Worm (Caenorhabditis elegans): ENCODE measurements around the gene bcs-1.

The bcs-1 gene

DNA sequence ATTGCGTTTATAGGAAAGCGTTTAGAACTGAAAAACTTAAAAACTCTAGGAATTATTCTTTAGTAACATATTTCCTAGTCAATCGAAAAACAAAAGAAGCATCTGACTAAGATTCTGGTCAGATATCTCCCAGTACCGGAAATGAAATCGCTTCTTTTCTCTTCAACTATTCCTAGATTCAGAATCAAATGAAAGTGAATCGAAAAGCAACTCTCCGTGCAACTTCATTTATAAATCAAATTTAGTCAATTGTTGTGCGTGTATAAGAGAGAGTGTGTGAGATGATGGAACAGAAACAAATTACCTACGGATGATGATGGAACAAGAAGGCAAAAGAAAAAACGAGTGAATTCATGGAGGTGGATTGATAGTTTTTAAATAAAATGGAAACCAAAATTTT, 11.7 kb upstream of the bcs-1 start:
- TF ChIP-seq snpc-1.3 (tag; optimal IDR thresholded peaks at IDR 0.05; ENCODE audit: insufficient read depth): no peak
- no peak for TF ChIP-seq Y95B8A.8 (GFP tag; IDR thresholded peaks at IDR 0.05)
- TF ChIP-seq die-1 (tag; optimal IDR thresholded peaks at IDR 0.05): no peak
- TF ChIP-seq ztf-26 (tag; optimal IDR thresholded peaks at IDR 0.05): no peak
- no peak for TF ChIP-seq madf-10 (tag; optimal IDR thresholded peaks at IDR 0.05)
- no peak for TF ChIP-seq nhr-179 (tag; optimal IDR thresholded peaks at IDR 0.05)
- TF ChIP-seq mcd-1 (GFP tag; IDR thresholded peaks at IDR 0.05): no peak
- TF ChIP-seq ZK185.1 (tag; optimal IDR thresholded peaks at IDR 0.05; ENCODE audit: poor library complexity, severe bottlenecking): no peak
- no peak for TF ChIP-seq egl-18 (GFP tag; IDR thresholded peaks at IDR 0.05)
- TF ChIP-seq ztf-25 (GFP tag; IDR thresholded peaks at IDR 0.05): no peak
- no peak for TF ChIP-seq B0336.3 (GFP tag; IDR thresholded peaks at IDR 0.05)
- TF ChIP-seq rec-8 (tag; optimal IDR thresholded peaks at IDR 0.05): no peak
- no peak for TF ChIP-seq ccch-3 (GFP tag; optimal IDR thresholded peaks at IDR 0.05)
- TF ChIP-seq lin-54 (GFP tag; optimal IDR thresholded peaks at IDR 0.05): no peak
- no peak for TF ChIP-seq mes-4 (tag; optimal IDR thresholded peaks at IDR 0.05)

DNA sequence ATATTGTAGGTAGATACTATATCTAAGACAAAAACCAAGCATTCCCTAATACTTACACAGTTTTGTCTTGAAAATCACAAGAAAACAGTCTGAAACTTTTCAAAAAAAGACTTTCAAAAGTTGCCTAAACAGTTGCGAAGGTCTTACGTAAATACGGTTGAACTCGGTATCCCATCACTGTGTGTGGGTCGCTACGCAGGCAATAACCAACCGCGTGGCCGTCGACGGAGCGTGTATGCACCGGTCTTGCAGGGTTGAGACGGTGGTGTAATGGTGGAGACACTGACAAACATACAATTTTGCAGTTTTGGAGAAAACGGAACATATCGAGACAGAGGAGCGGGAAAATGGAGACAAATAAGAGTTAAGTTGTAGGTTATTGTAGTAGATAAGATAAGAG, 9.7 kb upstream of the bcs-1 start, which contains the start of gene iff-2:
TSS of gene iff-2 (minus strand) at position 141 of the 400 bp plus-strand sequence.
- TF ChIP-seq repo-1 (tag; optimal IDR thresholded peaks at IDR 0.05): peak; percentile 93
- peak; percentile 89 for TF ChIP-seq ceh-100 (GFP tag; IDR thresholded peaks at IDR 0.05)
- peak; percentile 85 for TF ChIP-seq attf-3 (GFP tag; conservative IDR thresholded peaks at IDR 0.05)
- peak; percentile 39 for TF ChIP-seq ccch-3 (GFP tag; optimal IDR thresholded peaks at IDR 0.05)
- no peak for TF ChIP-seq xnd-1 (tag; optimal IDR thresholded peaks at IDR 0.05)
- TF ChIP-seq lsy-27 (tag; optimal IDR thresholded peaks at IDR 0.05; ENCODE audit: borderline replicate concordance, insufficient read depth): no peak
- TF ChIP-seq C17E4.6 (GFP tag; IDR thresholded peaks at IDR 0.05): peak; percentile 93
- TF ChIP-seq ztf-18 (tag; optimal IDR thresholded peaks at IDR 0.05): peak; percentile 84
- no peak for TF ChIP-seq F55B11.4 (tag; optimal IDR thresholded peaks at IDR 0.05; ENCODE audit: borderline replicate concordance, insufficient read depth)
- TF ChIP-seq F57A8.1 (GFP tag; optimal IDR thresholded peaks at IDR 0.05): peak; percentile 16
- TF ChIP-seq egl-18 (GFP tag; IDR thresholded peaks at IDR 0.05): 0 out of 2 replicates have a peak, but pooled peaks have one; percentile 58
- peak; percentile 64 for TF ChIP-seq ceh-91 (GFP tag; IDR thresholded peaks at IDR 0.05)
- no peak for TF ChIP-seq mxl-1 (tag; optimal IDR thresholded peaks at IDR 0.05)
- peak; percentile 94 for TF ChIP-seq chd-7 (tag; optimal IDR thresholded peaks at IDR 0.05)
- peak; percentile 95 for TF ChIP-seq C06A6.2 (GFP tag; conservative IDR thresholded peaks at IDR 0.05)
- TF ChIP-seq let-607 (tag; optimal IDR thresholded peaks at IDR 0.05): peak; percentile 99
- TF ChIP-seq gei-17 (GFP tag; optimal IDR thresholded peaks at IDR 0.05): peak; percentile 82
- TF ChIP-seq zim-3 (tag; optimal IDR thresholded peaks at IDR 0.05): peak; percentile 64
- TF ChIP-seq dox-1 (GFP tag; IDR thresholded peaks at IDR 0.05): no peak; the same call in none of the 2 replicates
- peak; percentile 100 for TF ChIP-seq ceh-27 (GFP tag; optimal IDR thresholded peaks at IDR 0.05)
- no peak for TF ChIP-seq hrde-1 (tag; optimal IDR thresholded peaks at IDR 0.05; ENCODE audit: borderline replicate concordance)
- TF ChIP-seq unc-62 (GFP tag; optimal IDR thresholded peaks at IDR 0.05): peak; percentile 87
- peak; percentile 18 for TF ChIP-seq snpc-3.4 (tag; optimal IDR thresholded peaks at IDR 0.05)
- no peak for TF ChIP-seq tbx-9 (tag; optimal IDR thresholded peaks at IDR 0.05; ENCODE audit: borderline replicate concordance)
- peak; percentile 99 for TF ChIP-seq pha-4 (tag; optimal IDR thresholded peaks at IDR 0.05)
- TF ChIP-seq B0035.1 (tag; optimal IDR thresholded peaks at IDR 0.05): peak; percentile 78
- TF ChIP-seq lag-1 (GFP tag; IDR thresholded peaks at IDR 0.05): peak; percentile 29; the same call in 1 of the 2 replicates
- TF ChIP-seq lin-35 (GFP tag; optimal IDR thresholded peaks at IDR 0.05): peak; percentile 29 to 96 (median 79)
- peak; percentile 84; the same call in 1 of the 2 replicates for TF ChIP-seq bed-2 (GFP tag; IDR thresholded peaks at IDR 0.05)
- TF ChIP-seq nfya-1 (tag; optimal IDR thresholded peaks at IDR 0.05; ENCODE audit: borderline replicate concordance, insufficient read depth): no peak
- TF ChIP-seq ztf-6 (GFP tag; IDR thresholded peaks at IDR 0.05): peak; percentile 95
- no peak for TF ChIP-seq D2030.7 (GFP tag; IDR thresholded peaks at IDR 0.05)
- peak; percentile 56 for TF ChIP-seq efl-1 (GFP tag; optimal IDR thresholded peaks at IDR 0.05)

Data from whole organism, young adult.